Fruit fly (Drosophila melanogaster): Measurements from ENCODE around the gene TTLL1B.
A peak's percentile ranks its signal among the peaks of the same experiment; 100 is the strongest.

The TTLL1B gene

DNA sequence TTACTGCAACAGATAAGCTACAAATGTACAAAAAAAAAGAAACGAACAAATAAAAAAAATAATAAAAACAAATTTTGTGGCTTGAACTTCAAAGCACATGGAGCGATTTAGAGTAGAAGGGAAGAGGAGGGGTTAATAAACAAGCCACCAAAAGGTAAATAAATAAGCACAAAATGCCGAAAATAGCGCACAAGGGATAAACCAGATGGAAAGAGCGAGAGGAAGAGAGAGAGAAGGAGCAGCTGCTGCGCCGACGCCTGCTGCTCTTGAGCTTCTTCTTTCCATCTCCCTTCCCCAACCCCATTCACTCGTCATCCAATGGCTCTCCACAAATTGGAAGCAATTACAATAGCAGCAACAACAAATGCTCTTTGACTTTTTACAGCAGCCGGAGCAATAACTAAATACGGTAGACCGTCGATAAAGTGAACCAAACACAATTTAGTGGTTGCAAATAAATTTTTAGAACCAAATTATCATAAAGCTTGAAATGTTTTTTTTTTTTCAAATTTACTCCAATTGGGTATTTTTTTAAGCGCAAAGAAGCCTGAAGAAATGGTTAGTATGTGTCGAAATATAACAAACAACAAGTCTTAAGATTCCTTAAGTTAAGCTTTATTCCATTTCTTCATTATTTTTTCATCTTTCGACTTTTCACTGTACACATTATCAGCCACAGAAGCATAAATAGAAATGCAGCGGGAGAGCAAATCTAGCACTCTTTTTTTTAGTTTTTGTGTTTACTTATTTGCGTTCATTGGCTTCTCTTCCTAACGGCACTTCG lies 23.5 kb upstream of the TTLL1B start:
- TF ChIP-seq CG8478 (optimal IDR thresholded peaks at IDR 0.05) (no peak), CTCF (optimal IDR thresholded peaks at IDR 0.05) (no peak)

DNA sequence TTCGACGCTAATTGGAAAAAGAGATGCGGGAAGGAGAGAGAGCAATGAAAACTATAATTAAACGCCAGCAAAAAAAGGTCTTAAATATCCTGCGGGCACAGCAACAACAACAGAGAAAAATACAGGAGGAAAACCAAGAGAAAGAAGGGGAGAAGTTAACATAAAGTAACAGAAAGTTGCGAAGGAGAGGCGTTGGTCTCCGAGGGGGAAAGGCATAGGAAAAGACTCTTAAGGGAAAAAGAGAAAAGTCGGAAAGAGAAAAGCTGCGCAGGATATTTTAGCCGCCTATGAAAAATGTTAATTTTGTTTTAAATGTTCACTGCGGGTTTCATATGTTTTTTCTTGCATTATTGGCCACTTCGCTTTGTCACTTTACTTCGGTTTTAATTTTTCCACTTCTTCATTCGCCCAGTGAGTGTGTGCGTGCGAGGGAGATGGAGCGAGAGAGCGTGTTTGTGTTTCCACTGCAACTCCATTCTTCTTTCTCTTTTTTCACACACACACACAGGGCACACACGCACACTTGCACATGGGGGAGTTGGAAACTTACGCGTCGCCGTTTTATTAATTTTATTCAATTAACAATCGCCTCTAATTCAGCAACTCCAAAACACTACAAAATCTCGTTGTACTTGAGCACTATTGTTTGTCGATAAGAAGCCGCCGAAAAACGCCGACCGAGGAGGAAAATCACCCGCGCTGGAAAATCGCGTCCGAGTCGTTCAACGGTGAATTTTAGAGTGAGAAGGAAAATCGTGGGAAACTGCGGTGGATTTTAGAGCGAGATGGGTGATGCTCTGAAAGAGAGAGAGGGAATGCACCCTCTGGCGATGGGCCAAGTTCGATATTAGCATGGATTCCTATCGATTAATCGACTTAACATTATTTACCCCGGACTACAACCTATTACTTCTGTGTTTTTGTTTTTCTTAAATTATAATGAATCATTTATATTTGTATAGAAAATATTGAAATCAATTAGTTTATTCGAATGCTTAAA lies 22.4 kb upstream of the TTLL1B start, which contains the start of gene Src64B:
Gene Src64B (minus strand): TSS at position 810 of the 1,000 bp plus-strand sequence.
- TF ChIP-seq CTCF (optimal IDR thresholded peaks at IDR 0.05) = peak in 1 of 2 experiments; percentile 56
- no peak for TF ChIP-seq CG8478 (optimal IDR thresholded peaks at IDR 0.05)

DNA sequence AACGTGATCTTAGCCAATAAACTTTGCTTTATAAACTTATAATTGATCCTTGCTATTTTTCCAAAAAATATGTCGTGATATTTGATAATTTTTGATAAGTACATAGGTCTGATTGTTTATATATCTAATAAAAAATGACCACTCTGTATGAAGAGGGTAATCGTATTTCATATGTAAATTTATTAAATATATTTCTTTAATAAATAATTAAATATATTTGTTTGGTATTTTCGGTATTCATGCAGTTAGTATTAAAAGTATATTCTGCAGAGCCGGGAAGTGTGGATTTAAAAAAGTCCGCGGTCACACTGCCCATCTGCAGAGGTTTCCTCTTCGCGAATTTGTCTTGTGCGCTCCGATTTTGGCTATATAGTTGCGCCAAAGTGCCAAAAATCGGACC lies 21.6 kb upstream of the TTLL1B start, which contains the start of gene HDAC1:
Gene HDAC1 (plus strand): TSS at position 301 of the 400 bp plus-strand sequence.
- TF ChIP-seq CG8478 (optimal IDR thresholded peaks at IDR 0.05) (no peak), CTCF (optimal IDR thresholded peaks at IDR 0.05) (no peak)

DNA sequence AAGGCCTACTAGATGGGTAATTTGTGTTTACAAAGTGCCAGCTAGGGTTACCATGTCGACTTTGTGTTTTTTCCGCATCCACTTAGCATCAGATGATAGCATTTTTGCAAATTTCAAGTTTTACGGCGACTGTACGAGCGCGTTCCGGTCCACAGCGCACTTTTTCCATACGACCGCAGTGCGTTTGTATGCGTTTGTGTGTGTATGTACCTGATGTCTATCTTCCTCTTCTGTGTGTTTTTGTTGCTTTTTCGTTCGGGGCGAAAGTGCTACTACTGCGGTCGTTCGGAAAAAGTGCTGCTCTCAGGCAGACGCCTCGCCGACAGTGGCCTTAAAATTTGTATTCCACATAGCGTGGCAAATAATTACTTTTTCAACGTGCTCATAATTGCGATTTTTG lies 21.1 kb upstream of the TTLL1B start:
- TF ChIP-seq CG8478 (optimal IDR thresholded peaks at IDR 0.05) (no peak), CTCF (optimal IDR thresholded peaks at IDR 0.05) (no peak)

DNA sequence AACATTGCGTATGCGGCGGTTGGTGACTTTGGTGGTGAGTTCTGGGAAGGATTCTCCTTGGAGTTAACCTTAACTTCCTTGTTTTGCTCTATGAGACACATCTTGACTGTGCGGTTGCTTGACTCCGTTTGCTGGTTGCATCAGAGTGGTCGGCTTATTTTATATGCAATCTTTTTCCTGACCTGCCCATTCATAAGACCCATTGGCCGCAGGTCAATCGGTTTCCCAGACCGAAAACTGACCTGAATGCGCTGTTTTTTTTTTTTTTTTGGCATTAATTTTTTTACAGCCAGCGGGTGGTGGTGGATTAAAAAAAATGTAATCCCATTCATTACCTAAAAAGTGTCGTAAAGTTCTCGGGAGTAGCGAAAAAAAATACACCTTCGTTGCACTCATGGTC lies 13.4 kb upstream of the TTLL1B start, which contains the start of gene CG13716:
Gene CG13716 (minus strand): TSS at position 101 of the 400 bp plus-strand sequence.
- TF ChIP-seq CG8478 (optimal IDR thresholded peaks at IDR 0.05) (no peak), CTCF (optimal IDR thresholded peaks at IDR 0.05) (no peak)

DNA sequence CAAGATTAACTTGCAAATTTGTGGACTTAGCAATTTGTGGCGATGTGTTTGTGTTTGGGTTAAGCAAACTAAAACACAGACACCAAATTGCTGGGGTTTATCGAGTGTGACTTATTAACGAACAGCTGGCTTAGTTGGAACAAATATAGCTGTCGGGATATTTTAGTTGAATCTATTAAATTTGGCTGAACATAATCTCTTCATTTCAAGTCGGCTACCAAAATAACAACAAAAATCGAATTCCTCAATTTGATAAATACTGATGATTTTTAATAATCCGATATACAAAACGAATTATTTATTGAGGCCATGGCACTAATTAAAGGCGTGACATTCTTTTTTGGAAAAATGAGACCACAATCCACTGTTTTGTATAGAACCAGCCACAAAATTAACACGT lies 19.2 kb downstream of the TTLL1B start, which contains the start of gene CG32236:
Gene CG32236 (minus strand): TSS at position 101 of the 400 bp plus-strand sequence.
- TF ChIP-seq CG8478 (optimal IDR thresholded peaks at IDR 0.05) (no peak), CTCF (optimal IDR thresholded peaks at IDR 0.05) (no peak)

DNA sequence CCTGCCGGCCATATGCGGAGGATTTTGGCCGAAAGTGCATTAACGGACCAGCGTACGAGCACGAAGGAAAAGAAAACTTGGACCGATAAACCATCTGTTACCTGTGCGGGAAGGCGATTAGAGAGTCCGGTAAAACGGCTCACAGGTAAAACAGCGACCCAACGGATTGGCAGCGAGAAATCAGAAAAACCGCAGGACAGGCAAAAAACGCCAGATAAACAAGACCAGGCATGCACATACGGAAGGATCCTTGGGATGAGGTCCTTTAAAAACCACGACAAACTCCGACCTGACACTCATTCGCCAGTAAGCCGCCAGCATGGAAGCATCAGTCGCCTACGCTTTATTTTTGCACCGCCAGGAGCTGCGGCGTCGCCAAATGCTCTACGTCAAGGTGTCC lies 29.5 kb downstream of the TTLL1B start, which contains the start of gene CG34266:
Gene CG34266 (plus strand): TSS at position 301 of the 400 bp plus-strand sequence.
- TF ChIP-seq CG8478 (optimal IDR thresholded peaks at IDR 0.05) = no peak
- TF ChIP-seq CTCF (optimal IDR thresholded peaks at IDR 0.05) = no peak

DNA sequence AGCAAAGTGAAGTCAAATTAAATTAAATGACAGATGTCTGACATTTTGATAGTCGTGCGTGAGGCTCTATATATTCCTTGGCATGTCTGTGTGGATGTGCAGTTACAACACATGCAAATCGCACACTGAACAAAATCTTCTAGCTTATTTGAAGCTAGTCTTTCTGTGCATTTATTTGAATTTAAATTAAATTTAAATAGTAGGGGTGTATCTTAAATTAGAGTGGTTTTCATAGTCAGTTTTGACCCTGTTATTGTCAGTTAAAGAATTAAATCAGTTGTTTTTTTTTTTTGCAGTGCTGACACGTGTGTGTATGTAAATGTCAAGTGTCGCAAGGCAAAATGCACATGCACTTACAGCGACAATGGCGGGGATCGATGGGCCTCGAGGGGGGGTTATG lies 31.0 kb downstream of the TTLL1B start:
- TF ChIP-seq CTCF (optimal IDR thresholded peaks at IDR 0.05) (no peak), CG8478 (optimal IDR thresholded peaks at IDR 0.05) (no peak)

DNA sequence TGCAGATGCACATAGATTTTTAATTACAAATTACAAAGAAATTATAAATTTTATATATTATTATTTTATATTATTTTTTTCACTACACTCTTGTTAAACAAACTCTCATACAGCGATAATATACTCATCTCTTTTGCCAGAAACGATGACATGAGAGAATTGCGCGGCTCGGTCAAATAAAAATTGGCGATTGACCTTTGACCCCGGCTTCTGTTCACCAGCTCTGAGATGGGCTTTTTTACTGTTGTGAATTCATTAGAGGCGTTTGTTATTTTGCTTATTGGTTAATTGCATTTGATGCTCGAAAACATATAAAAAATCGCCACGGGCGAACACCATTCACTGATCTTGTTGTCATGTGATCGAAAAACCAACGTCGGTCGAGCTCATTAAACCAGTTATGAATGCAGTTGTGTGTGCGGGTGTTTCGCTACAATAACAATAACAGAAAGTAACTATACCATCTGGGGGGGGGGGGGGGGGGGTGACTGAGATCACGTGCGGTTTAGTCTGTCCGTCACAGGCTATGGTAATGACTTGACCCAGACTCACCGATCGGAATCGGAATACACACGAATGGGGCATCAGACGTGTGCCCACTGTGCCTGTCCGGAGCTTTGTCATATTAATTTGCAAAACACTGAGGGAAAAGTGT lies 36.7 kb downstream of the TTLL1B start:
- TF ChIP-seq CTCF (optimal IDR thresholded peaks at IDR 0.05) (no peak), CG8478 (optimal IDR thresholded peaks at IDR 0.05) (no peak)

DNA sequence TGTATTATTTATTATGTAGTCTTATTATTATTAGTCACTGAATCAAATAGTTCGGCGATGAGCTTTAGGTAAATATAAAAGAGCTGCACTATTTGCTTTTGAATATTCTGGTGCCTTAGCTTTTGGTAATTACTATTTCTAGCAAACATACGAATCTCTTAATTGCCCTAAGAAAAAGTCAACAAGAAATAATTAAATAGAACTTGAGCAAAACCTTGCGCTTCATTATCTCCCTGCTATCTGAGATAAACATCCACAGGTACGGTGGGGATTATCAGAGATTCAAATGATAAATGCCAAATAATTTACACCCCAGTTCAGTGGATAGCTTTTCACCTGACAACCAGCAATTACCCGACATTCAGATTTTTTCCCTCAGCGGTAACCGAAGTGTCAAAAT lies 38.0 kb downstream of the TTLL1B start:
- TF ChIP-seq CTCF (optimal IDR thresholded peaks at IDR 0.05) (no peak), CG8478 (optimal IDR thresholded peaks at IDR 0.05) (no peak)

DNA sequence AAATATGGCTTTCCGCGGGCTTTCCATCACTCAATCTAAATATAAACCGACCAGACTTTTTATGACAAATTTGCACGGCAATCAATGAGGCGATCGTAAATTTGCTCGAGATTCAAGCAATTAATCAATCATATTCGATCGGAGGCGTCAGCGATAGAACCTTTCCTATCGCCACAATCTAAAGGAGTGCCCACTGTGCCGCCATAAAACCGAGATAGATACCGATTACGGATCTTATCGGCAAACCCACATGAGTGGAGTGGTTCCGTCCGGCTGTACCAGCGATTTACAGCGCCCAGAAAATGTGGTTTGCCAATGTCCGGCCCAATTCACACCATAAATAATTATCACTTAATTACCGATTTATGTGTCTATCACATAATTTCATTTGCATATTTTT lies 38.5 kb downstream of the TTLL1B start:
- TF ChIP-seq CTCF (optimal IDR thresholded peaks at IDR 0.05) (no peak), CG8478 (optimal IDR thresholded peaks at IDR 0.05) (no peak)

DNA sequence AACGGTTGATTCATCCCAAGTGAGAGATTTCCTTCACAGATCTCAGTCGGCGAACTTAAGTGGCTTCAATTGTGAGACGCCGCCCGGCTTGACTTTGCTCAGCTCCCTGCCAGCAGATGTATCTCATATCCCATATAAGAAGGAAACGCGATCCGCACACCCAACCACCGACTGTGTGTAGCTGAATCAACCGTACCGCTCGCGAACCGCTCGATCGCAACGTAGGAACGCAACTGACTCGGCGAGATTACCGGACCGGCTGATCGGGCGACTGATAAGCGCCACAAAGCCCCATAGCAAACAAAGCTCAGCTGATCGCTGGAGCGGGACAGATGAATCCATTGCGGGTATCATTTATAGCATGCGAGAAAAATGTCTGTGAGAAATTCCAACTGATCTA lies 39.1 kb downstream of the TTLL1B start, which contains the start of gene axo:
Gene axo (minus strand): TSS at position 185 of the 400 bp plus-strand sequence.
- no peak for TF ChIP-seq CTCF (optimal IDR thresholded peaks at IDR 0.05)
- no peak for TF ChIP-seq CG8478 (optimal IDR thresholded peaks at IDR 0.05)

DNA sequence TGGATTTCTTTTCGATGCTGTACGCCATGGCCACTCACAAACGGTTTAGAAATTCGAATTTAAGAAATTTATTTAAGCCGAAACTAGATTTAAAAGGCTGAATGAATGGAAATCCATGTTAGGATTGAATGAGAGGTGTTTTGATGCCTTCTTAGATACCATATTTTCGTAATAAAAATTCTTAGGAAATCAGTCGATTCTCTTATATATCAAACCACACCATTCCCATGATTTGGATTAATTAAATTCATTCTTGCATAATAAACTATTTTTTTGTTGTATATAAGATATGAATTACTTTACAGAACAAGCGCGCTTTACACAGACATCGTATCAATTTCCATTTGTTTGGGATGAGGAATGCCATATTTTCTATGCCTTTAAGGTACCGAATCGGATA lies 40.6 kb downstream of the TTLL1B start, which contains the start of gene CG7514:
Gene CG7514 (minus strand): TSS at position 101 of the 400 bp plus-strand sequence.
- TF ChIP-seq CTCF (optimal IDR thresholded peaks at IDR 0.05) (no peak), CG8478 (optimal IDR thresholded peaks at IDR 0.05) (no peak)

DNA sequence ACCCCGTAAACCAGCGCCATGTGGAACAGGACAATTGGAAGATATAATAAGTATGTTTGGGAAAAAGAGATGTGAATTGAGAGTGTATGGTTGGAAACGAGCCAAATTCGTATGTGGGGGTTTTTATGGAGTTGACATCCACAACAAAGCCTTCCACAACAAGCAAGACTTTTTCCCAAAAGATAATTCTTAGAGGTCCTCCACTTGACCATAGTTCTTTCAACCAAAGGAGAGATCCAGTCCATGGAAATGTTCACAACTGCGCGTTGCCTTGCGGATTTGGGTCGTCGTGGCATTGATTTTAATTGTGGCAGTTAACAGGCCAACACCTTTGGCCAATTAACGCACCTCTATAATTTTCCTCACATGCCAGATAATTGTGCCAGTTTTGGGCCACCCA lies 41.9 kb downstream of the TTLL1B start, which contains the start of gene CG18418:
Gene CG18418 (minus strand): TSS at position 101 of the 400 bp plus-strand sequence.
- no peak for TF ChIP-seq CTCF (optimal IDR thresholded peaks at IDR 0.05)
- no peak for TF ChIP-seq CG8478 (optimal IDR thresholded peaks at IDR 0.05)
